Worm (Caenorhabditis elegans) whole organism, late embryonic: Measurements from ENCODE around the gene ptr-19.

ENCODE experiments used
- C38D4.7 ChIP-seq: fragments of 200-800 bp; sonication (Bioruptor generic); optimal IDR thresholded peaks from 2 replicates; lab custom pipeline; 2018; ENCODE audit warnings: mild to moderate bottlenecking, missing genetic modification characterization, moderate library complexity, missing compliant biosample characterization
- F13H6.1 ChIP-seq: sonication (generic microtip); optimal IDR thresholded peaks from 2 replicates; lab custom pipeline; 2016; ENCODE audit warnings: missing genetic modification characterization, missing compliant biosample characterization
- K02D7.2 ChIP-seq: sonication (generic microtip); optimal IDR thresholded peaks from 2 replicates; lab custom pipeline; 2017; ENCODE audit warnings: mild to moderate bottlenecking, missing genetic modification characterization, missing compliant biosample characterization
- T23F11.4 ChIP-seq: fragments of 200-800 bp; sonication (Bioruptor generic); optimal IDR thresholded peaks from 2 replicates; lab custom pipeline; 2018; ENCODE audit warnings: mild to moderate bottlenecking, missing genetic modification characterization, missing compliant biosample characterization
- ahr-1 ChIP-seq: sonication (generic microtip); optimal IDR thresholded peaks from 2 replicates; lab custom pipeline; 2016; ENCODE audit warnings: missing genetic modification characterization, missing compliant biosample characterization
- ama-1 ChIP-seq: fragments of 150-350 bp; optimal IDR thresholded peaks from 2 replicates; lab custom pipeline; 2014
- ceh-18 ChIP-seq: sonication (generic microtip); optimal IDR thresholded peaks from 2 replicates; lab custom pipeline; 2016; ENCODE audit warnings: missing genetic modification characterization, missing compliant biosample characterization
- ceh-19 ChIP-seq: fragments of 200-800 bp; sonication (Bioruptor generic); optimal IDR thresholded peaks from 2 replicates; lab custom pipeline; 2018; ENCODE audit warnings: mild to moderate bottlenecking, missing genetic modification characterization, missing compliant biosample characterization
- ceh-2 ChIP-seq: sonication (generic microtip); optimal IDR thresholded peaks from 2 replicates; lab custom pipeline; 2016; ENCODE audit warnings: missing genotype, missing genetic modification characterization, missing compliant biosample characterization
- ceh-22 ChIP-seq: sonication (generic microtip); optimal IDR thresholded peaks from 2 replicates; lab custom pipeline; 2017; ENCODE audit warnings: missing biosample characterization, missing genetic modification characterization
- ceh-24 ChIP-seq: sonication (generic microtip); optimal IDR thresholded peaks from 2 replicates; lab custom pipeline; 2016; ENCODE audit warnings: mild to moderate bottlenecking, missing genetic modification characterization, missing compliant biosample characterization
- ceh-30 ChIP-seq: fragments of 150-350 bp; optimal IDR thresholded peaks from 2 replicates; lab custom pipeline; 2014; ENCODE audit warnings: missing biosample characterization, missing genetic modification characterization
- ceh-31 ChIP-seq: sonication (generic microtip); optimal IDR thresholded peaks from 2 replicates; lab custom pipeline; 2016; ENCODE audit warnings: missing genetic modification characterization, missing compliant biosample characterization
- ceh-34 ChIP-seq: sonication (generic microtip); optimal IDR thresholded peaks from 2 replicates; lab custom pipeline; 2016; ENCODE audit warnings: mild to moderate bottlenecking, missing genetic modification characterization, missing compliant biosample characterization
- ceh-45 ChIP-seq: fragments of 200-800 bp; sonication (Bioruptor generic); IDR thresholded peaks from 2 replicates; pipeline ENCODE4 v1.3.6; 2022; ENCODE audit warnings: missing genetic modification reagents, missing genetic modification characterization, missing compliant biosample characterization
- ceh-48 ChIP-seq: sonication (generic microtip); optimal IDR thresholded peaks from 2 replicates; lab custom pipeline; 2016; ENCODE audit warnings: missing genetic modification characterization, inconsistent platforms, missing compliant biosample characterization
- ceh-6 ChIP-seq: fragments of 200-800 bp; sonication (Bioruptor generic); optimal IDR thresholded peaks from 2 replicates; lab custom pipeline; 2018; ENCODE audit warnings: mild to moderate bottlenecking, missing genetic modification characterization, missing compliant biosample characterization
- ceh-9 ChIP-seq: sonication (generic microtip); optimal IDR thresholded peaks from 2 replicates; lab custom pipeline; 2016; ENCODE audit warnings: mild to moderate bottlenecking, missing genetic modification characterization, inconsistent platforms, missing compliant biosample characterization
- che-1 ChIP-seq: sonication (generic microtip); optimal IDR thresholded peaks from 2 replicates; lab custom pipeline; 2016; ENCODE audit warnings: mild to moderate bottlenecking, missing genetic modification characterization, missing compliant biosample characterization
- dve-1 ChIP-seq: sonication (generic microtip); optimal IDR thresholded peaks from 2 replicates; lab custom pipeline; 2017; ENCODE audit warnings: antibody characterized with exemption, mild to moderate bottlenecking, missing genetic modification characterization, missing compliant biosample characterization
- ets-4 ChIP-seq: sonication (generic microtip); optimal IDR thresholded peaks from 2 replicates; lab custom pipeline; 2016; ENCODE audit warnings: missing genetic modification characterization, missing compliant biosample characterization
- fkh-6 ChIP-seq: sonication (generic microtip); optimal IDR thresholded peaks from 2 replicates; lab custom pipeline; 2016; ENCODE audit warnings: missing genetic modification characterization, missing compliant biosample characterization
- gmeb-2 ChIP-seq: sonication (generic microtip); optimal IDR thresholded peaks from 2 replicates; lab custom pipeline; 2016; ENCODE audit warnings: missing genetic modification characterization, inconsistent platforms, missing compliant biosample characterization
- hlh-13 ChIP-seq: fragments of 200-800 bp; sonication (Bioruptor generic); optimal IDR thresholded peaks from 2 replicates; lab custom pipeline; 2018; ENCODE audit warnings: mild to moderate bottlenecking, missing genetic modification characterization, missing compliant biosample characterization
- hlh-6 ChIP-seq: sonication (generic microtip); optimal IDR thresholded peaks from 2 replicates; lab custom pipeline; 2016; ENCODE audit warnings: missing genotype, missing genetic modification characterization, missing compliant biosample characterization
- lin-11 ChIP-seq: fragments of 200-800 bp; sonication (Bioruptor generic); optimal IDR thresholded peaks from 2 replicates; lab custom pipeline; 2018; ENCODE audit warnings: mild to moderate bottlenecking, missing genetic modification characterization, missing compliant biosample characterization
- madf-2 ChIP-seq: sonication (generic microtip); optimal IDR thresholded peaks from 2 replicates; lab custom pipeline; 2017; ENCODE audit warnings: missing genetic modification characterization, missing compliant biosample characterization
- mec-3 ChIP-seq: sonication (generic microtip); optimal IDR thresholded peaks from 2 replicates; lab custom pipeline; 2016; ENCODE audit warnings: borderline replicate concordance, missing genetic modification characterization, missing compliant biosample characterization
- npax-4 ChIP-seq: sonication (generic microtip); optimal IDR thresholded peaks from 2 replicates; lab custom pipeline; 2016; ENCODE audit warnings: missing genetic modification characterization, missing compliant biosample characterization
- odd-2 ChIP-seq: sonication (generic microtip); optimal IDR thresholded peaks from 2 replicates; lab custom pipeline; 2017; ENCODE audit warnings: antibody characterized with exemption, mild to moderate bottlenecking, missing genetic modification characterization, missing compliant biosample characterization
- pag-3 ChIP-seq: sonication (generic microtip); optimal IDR thresholded peaks from 2 replicates; lab custom pipeline; 2016; ENCODE audit warnings: missing compliant biosample characterization, missing genetic modification characterization, borderline replicate concordance
- pax-1 ChIP-seq: fragments of 150-350 bp; optimal IDR thresholded peaks from 2 replicates; lab custom pipeline; 2014; ENCODE audit warnings: missing biosample characterization, missing genetic modification characterization
- pqm-1 ChIP-seq: sonication (generic microtip); optimal IDR thresholded peaks from 2 replicates; lab custom pipeline; 2016; ENCODE audit warnings: missing genetic modification characterization, missing compliant biosample characterization
- ref-2 ChIP-seq: sonication (generic microtip); optimal IDR thresholded peaks from 2 replicates; lab custom pipeline; 2016; ENCODE audit warnings: missing genetic modification characterization, missing compliant biosample characterization
- rnt-1 ChIP-seq: sonication (generic microtip); optimal IDR thresholded peaks from 2 replicates; lab custom pipeline; 2016; ENCODE audit warnings: missing genetic modification characterization, missing compliant biosample characterization
- sdc-2 ChIP-seq: sonication (generic microtip); optimal IDR thresholded peaks from 2 replicates; lab custom pipeline; 2016; ENCODE audit warnings: missing genotype, missing genetic modification characterization, missing compliant biosample characterization
- sox-2 ChIP-seq: fragments of 200-800 bp; sonication (Bioruptor generic); IDR thresholded peaks from 2 replicates; pipeline ENCODE4 v1.3.6; 2022; ENCODE audit warnings: missing genetic modification reagents, missing genetic modification characterization, missing compliant biosample characterization
- sox-4 ChIP-seq: sonication (generic microtip); optimal IDR thresholded peaks from 2 replicates; lab custom pipeline; 2017; ENCODE audit warnings: mild to moderate bottlenecking, missing genetic modification characterization, inconsistent platforms, missing compliant biosample characterization
- tbx-2 ChIP-seq: sonication (generic microtip); optimal IDR thresholded peaks from 2 replicates; lab custom pipeline; 2016; ENCODE audit warnings: missing genetic modification characterization, missing compliant biosample characterization
- tbx-7 ChIP-seq: sonication (generic microtip); optimal IDR thresholded peaks from 2 replicates; lab custom pipeline; 2016; ENCODE audit warnings: missing genotype, missing genetic modification characterization, missing compliant biosample characterization
- unc-3 ChIP-seq, 2 experiments: fragments of 200-800 bp in 1 of 2; sonication (Bioruptor generic) in 1 of 2; sonication (generic microtip) in 1 of 2; conservative IDR thresholded peaks in 1 of 2; optimal IDR thresholded peaks in 1 of 2; 2 replicates each; pipeline versions ENCODE4 v1.3.6 to Lab custom; 2016 to 2022; ENCODE audit warnings: missing compliant biosample characterization in 2 of 2, missing genetic modification characterization in 2 of 2, missing genetic modification reagents in 1 of 2
- unc-86 ChIP-seq: sonication (generic microtip); optimal IDR thresholded peaks from 2 replicates; lab custom pipeline; 2016; ENCODE audit warnings: missing genetic modification characterization, missing compliant biosample characterization
- zip-5 ChIP-seq: sonication (generic microtip); optimal IDR thresholded peaks from 2 replicates; lab custom pipeline; 2016; ENCODE audit warnings: missing genetic modification characterization, missing compliant biosample characterization
- ztf-16 ChIP-seq: sonication (generic microtip); optimal IDR thresholded peaks from 2 replicates; lab custom pipeline; 2017; ENCODE audit warnings: missing genetic modification characterization, missing compliant biosample characterization

Gene ptr-19

DNA sequence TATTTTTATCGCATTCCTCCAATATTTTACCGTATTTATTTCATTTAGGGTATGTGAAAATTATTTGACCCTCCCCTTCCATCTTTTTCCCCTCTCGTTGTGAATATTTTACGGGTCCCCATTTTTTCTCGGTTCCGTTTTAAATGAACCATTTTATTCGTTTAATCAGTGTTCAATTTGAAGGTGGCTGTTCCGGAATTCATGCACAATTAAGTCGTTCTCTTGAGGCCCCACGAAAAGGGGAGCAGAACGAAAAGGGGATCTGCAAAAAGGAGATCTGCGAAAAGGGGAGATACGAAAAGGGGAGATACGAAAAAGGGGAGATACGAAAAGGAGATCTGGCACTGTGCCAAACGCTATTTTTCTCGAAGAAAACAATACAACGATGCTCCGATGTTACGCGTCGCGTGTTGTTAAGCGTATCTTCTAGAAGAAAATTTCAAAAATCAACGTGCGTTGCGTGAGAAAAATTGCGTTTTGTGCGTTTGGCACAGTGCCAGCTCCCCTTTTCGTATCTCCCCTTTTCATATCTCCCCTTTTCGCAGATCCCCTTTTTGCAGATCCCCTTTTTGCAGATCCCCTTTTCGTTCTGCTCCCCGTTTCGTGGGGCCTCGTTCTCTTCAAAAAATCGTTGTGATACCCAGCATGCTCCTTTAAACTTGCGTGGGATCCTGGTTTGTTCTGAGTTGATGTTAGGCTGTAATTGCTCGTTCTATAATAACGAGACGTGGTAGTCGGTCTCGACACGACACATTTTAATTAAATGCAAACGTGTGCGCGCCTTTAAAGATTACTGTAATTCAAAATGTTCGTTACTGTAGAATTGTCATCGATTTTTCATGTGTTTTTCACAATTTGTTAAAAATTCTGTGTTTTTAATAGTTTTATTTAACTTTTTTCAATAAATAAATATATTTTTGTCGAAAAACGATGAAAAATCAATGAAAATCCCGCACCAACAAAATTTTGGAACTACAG is 29.5 kb downstream of the ptr-19 start (continued):
- TF ChIP-seq ceh-31 (peak; percentile 98), T23F11.4 (GFP tag; lab: Kevin White, UChicago) (no peak), tbx-7 (tag; lab: Kevin White, UChicago) (peak; percentile 77), odd-2 (tag; lab: Kevin White, UChicago) (no peak), pax-1 (tag; lab: Kevin White, UChicago) (no peak), rnt-1 (peak; percentile 79), ama-1 (lab: Kevin White, UChicago) (no peak), ceh-18 (tag; lab: Kevin White, UChicago) (peak; percentile 50), K02D7.2 (no peak), che-1 (tag; lab: Kevin White, UChicago) (no peak), zip-5 (tag; lab: Kevin White, UChicago) (peak; percentile 72), ceh-48 (tag; lab: Kevin White, UChicago) (no peak), tbx-2 (peak; percentile 85), ceh-9 (no peak), ceh-45 (GFP tag; lab: Robert Waterston, UW) (0 out of 2 replicates have a peak, but pooled peaks have one; percentile 12), sdc-2 (no peak), ets-4 (tag; lab: Kevin White, UChicago) (peak; percentile 73), unc-86 (tag; lab: Kevin White, UChicago) (peak; percentile 11), ztf-16 (peak; percentile 75), ref-2 (tag; lab: Kevin White, UChicago) (peak; percentile 83), hlh-6 (tag; lab: Kevin White, UChicago) (peak; percentile 39), ceh-6 (GFP tag; lab: Kevin White, UChicago) (no peak), sox-2 (no peak), pqm-1 (tag; lab: Kevin White, UChicago) (no peak), madf-2 (no peak), ceh-24 (tag; lab: Kevin White, UChicago) (no peak), fkh-6 (tag; lab: Kevin White, UChicago) (peak; percentile 9), unc-3 (GFP tag; conservative IDR thresholded peaks at IDR 0.05; lab: Robert Waterston, UW) (no peak), unc-3 (tag; optimal IDR thresholded peaks at IDR 0.05; lab: Kevin White, UChicago) (peak; percentile 40)

DNA sequence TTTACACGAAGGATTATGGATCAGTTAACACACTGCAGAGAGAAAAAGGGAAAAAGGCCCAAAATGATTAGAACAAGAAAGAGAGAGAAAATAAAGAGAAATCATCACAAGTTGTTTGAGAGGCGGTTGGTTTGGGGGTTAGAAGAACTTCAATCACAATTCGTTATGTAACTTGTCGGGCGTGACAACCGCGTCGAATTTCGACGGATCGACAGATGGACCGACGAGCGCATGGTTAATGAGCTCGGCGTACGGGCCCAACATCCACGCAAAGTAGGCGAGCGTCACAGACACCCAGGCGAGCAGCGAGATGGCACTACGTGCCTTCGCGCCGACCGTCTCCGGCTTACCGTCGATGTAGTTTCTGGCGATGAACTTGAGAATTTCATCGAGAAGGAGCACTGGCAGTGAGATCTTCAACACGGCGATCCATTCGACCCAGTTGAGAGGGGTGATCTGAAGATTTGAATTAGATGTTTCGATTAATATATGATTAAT is 31.2 kb downstream of the ptr-19 start:
- no peak for TF ChIP-seq ceh-34
- TF ChIP-seq ahr-1 (tag; lab: Kevin White, UChicago): no peak

- TF ChIP-seq madf-2 (no peak), lin-11 (tag; lab: Kevin White, UChicago) (no peak)
Measured at ce11 chrIII:10813886-10814285, 32.2 kb downstream of the ptr-19 start.

ce11 chrIII:10815199-10815598 is 33.5 kb downstream of the ptr-19 start:
- no peak for TF ChIP-seq ceh-30 (tag; lab: Kevin White, UChicago)
- TF ChIP-seq ceh-34: no peak
- TF ChIP-seq sox-4 (tag; lab: Kevin White, UChicago): no peak
- no peak for TF ChIP-seq ceh-19 (GFP tag; lab: Kevin White, UChicago)
- no peak for TF ChIP-seq dve-1 (tag; lab: Kevin White, UChicago)
- TF ChIP-seq F13H6.1 (tag; lab: Kevin White, UChicago): no peak
- TF ChIP-seq ceh-2: no peak
- no peak for TF ChIP-seq mec-3 (tag; lab: Kevin White, UChicago)
- no peak for TF ChIP-seq ceh-22 (tag; lab: Kevin White, UChicago)
- TF ChIP-seq npax-4: no peak
- TF ChIP-seq C38D4.7: no peak
- no peak for TF ChIP-seq unc-86 (tag; lab: Kevin White, UChicago)
- TF ChIP-seq gmeb-2: no peak
- TF ChIP-seq ztf-16: no peak
- TF ChIP-seq hlh-13 (GFP tag; lab: Kevin White, UChicago): no peak
- no peak for TF ChIP-seq pag-3 (tag; lab: Kevin White, UChicago)
- TF ChIP-seq, all 69 proteins: peak for 0
